Fruit fly (Drosophila melanogaster) ovary, adult (tissue): ENCODE results near the gene Mst77F.
A peak's percentile ranks its signal among the peaks of the same experiment; 100 is the strongest.

Source experiments
- CG17801 ChIP-seq: fragments of 200-800 bp; optimal IDR thresholded peaks from 2 replicates; lab custom pipeline; 2019; ENCODE audit warnings: missing biosample characterization, mild to moderate bottlenecking, missing genetic modification characterization, moderate library complexity; ENCODE audit not compliant: partially characterized antibody

Mst77F gene

DNA sequence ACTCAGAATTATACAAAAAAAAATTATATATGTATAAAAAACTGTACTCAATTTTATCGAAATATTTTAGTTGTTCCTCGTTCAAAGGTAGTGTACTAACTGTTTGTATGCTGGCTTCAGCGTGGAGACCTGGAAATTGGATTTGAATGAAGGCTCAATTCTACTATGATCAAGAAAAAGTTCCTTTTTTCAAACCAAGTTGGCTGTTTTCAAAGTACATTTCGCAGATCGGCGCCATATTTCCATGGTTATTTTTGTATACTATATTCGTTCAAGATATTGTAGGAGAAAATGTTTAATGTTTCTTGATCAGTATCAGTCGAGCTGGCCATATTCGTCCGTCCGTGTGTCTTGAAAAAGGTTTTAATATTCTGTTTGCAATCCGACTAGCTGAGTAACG lies at the start of gene Mst77F:
TSS of gene Mst77F (minus strand) at position 101 of the 400 bp plus-strand sequence.
- no peak for TF ChIP-seq CG17801

DNA sequence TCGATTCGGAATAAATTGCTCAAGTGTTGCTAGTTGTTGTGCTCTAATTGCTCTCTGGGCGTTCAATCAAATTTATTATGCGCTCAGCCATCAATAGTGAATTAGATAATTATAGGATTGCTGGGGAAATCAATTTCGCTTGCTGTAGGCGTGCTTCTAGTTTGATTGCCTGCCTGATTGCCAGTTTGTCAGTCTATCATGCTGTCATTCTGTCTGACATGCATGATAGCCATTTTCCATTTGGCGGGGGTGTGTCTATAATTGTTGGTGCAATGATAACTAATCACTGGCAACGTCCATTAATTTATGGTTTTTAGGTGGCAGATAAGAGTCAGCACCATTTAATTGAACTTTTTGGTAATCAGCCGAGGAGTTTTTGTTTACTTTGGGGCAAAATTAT lies 39.8 kb upstream of the Mst77F start:
- TF ChIP-seq CG17801: no peak

- TF ChIP-seq CG17801: no peak
These were observed 30.7 kb upstream of the Mst77F start for dm6 chr3L:20848572-20848971.

DNA sequence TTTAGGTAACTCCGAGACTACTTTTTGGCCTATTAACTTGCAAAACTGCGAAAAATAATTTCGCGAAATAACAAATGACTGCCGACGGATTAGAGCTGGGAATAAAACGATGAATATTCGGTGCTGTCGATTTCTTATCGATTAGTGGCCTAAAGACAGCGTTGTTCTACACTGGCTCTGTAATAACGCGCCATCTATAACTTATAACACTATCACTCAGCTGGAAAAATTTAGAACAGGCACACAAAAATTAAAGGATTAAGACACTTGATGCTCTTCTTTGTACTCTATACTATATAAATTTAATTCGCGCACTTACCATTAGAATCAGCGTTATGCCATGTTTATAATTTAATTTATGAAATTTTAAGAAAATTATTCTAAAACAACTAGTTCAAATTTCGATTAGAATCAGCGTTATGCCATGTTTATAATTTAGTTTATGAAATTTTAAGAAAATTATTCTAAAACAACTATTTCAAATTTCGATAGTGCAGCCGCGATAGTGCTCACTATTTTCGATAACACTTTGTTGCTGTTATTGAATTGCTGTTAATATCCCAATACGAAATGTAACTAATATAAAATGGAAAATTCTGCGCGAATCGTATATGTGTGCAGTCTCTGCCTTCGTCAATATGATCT lies 23.8 kb upstream of the Mst77F start, which contains the start of the genes CSN3 and CG11456:
TSS of gene CSN3 (minus strand) at position 112 of the 645 bp plus-strand sequence.
TSS of gene CG11456 (plus strand) at position 523 of the 645 bp plus-strand sequence.
- TF ChIP-seq CG17801: no peak

DNA sequence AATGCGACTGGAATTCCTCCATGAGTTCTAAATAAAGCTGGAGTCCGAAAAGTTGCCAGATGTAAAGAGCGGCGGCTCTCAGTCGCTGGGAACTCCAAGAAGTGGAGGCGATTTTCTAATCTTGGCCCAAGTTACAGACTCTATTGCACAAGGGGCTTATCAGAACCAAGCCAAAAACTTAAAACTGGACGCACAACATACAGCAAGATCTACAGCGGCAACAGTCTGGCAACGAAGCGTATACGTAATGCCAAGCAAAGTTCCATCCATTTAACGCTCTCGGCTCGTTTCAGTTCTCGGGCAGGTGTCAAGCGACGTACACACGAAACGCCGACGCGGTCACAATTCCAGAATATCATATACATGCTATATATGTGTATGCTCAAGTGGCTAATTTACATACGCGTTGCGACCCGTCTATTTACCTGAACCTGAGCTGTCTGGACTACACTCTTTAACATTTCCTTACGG lies 20.0 kb upstream of the Mst77F start:
- TF ChIP-seq CG17801: no peak

DNA sequence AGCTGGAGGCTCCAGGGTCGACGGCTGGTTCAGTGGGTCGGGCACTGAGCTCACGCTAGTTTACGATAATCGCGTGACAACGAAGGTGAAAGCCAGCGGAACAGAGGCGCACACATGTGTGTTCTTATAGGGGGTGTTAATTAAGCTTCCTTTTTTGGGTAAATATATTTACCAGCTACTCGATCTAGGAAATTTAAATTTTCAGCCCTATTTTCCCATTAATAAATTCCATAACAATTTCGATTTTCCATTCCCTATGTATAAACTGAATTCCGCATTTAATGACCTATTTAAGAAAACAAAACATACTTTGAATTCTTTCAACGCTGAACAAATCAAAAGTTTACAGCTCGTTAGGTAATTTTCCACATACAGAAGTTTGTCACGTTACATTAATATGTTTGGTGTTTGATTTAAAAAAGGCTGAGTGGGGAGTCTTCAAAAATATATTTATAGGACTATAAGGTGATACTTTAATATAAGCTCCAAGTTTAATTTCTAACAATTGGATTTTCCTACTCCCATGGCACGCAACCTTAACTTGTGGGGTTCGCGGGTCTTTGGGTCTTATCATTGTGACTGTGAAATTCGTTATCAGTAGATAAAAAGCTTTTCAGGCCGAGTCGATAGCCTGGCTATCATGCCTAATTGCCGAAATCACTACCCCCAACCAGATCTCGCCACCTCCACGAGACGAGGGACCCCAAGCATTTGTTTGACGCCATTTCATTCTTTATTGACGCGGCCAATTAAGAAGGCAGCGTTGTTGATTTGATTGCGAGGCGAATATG lies 19.4 kb upstream of the Mst77F start, which contains the start of gene CG13255:
TSS of gene CG13255 (plus strand) at position 449 of the 791 bp plus-strand sequence.
- TF ChIP-seq CG17801: no peak

DNA sequence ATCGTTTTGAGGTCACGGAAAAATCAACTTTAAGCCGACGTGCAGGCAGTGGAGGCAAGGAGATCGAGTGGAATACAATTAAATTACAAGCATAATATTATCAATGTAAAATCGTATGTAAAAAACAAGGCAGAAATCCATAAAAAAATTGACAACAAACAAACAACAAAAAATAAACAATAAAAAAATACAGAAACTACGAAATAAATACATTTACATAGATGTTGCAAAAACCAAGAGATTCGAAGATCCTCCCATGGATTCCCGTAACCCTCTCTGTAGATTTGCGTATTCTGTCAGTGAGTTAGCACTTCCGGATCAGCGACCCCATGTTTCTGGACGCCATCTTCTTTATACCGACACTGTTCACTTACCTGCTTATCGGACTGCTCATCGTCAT lies 18.1 kb upstream of the Mst77F start, which contains the start of gene CG3288:
TSS of gene CG3288 (plus strand) at position 301 of the 400 bp plus-strand sequence.
- TF ChIP-seq CG17801: no peak

dm6 chr3L:20834150-20834549 lies 16.3 kb upstream of the Mst77F start:
- TF ChIP-seq CG17801: no peak

dm6 chr3L:20830361-20830760 lies 12.5 kb upstream of the Mst77F start:
- no peak for TF ChIP-seq CG17801

DNA sequence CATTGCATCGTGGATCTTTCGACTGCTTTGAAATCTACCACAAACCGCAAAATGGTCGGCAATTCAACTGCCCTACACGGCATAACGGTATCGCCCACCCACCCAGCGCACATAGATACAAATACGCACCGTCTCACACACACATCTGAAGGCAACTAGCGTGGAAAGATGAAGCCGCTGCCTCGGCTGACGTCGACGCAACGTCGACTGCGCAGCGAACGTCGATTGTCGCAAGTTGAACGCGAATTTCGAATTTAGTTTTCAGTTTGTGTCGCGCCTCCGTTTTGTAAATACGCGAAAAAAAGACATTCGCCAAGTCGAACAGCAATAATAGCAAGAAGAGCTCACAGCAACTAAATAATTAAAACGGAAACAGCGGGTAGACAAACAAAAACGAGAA lies 10.1 kb upstream of the Mst77F start:
- TF ChIP-seq CG17801: no peak

DNA sequence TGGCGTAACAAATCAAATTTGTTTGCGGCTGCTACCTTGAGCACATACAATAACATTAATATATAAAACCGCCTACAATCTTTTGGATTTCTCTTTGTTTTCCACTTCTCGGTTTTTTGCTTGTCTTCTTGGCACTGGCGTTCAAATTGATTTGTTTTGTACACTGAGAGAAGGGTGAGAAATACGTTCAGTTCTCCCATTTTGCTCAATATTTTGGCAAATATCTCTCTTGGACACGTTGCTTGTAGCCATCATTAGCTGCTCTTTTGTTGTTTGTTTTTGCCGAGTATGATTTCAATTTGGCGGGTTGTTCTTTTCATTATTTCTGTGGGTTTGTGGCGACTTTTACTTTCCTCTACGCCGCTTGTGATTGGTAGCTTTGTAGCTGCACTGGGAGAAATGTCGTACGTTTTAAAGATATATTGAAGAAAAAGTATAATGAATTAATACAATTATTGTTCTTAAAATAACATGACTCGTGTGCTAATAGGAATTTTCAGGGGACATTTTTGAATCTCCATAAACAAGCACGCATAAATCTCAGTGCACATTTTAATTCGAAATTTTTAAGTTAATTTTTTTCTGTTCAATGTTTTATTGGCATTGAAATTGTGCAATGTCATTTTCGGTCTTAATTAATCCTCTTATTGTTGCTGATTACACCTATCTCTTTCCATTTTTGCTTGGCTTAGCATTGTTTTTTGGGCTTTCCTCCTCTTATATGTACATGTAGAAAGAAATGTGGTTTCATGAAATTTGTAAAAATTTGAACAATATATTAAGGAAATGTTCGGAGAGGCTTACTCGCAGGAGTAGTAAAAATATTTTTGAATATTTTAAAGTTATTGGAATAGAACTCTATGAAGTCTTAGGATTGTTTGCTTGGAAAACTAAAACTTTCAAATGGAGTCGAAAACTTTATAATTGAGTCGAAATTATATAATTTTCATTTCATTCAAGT lies 9.4 kb upstream of the Mst77F start:
- no peak for TF ChIP-seq CG17801

DNA sequence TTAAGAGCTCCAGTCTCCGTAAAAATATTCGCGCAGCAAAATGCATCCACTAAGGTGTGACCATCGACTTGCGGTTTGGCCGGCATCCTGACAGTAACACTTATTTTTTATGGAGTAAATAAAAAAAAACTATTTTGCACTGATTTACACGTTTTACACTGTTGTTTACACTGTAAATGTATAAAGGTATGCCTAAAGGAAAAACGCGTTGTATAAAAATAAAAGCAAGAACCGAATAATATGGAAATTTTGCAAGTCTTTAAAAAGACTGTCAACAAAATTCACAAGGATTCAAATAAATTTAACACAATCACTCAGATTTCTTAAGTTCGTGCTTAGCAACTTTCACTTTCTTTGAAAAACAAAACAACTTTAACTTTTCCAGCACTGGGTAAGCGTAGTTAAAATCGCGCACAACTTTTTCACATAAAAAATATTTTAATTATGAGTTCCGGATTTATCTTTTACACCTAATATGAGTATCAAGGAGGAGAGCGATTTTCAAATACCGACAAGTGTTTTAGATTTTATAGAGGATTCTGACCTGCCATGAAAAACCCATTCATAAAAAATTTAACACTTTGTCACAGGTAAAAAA lies 5.5 kb upstream of the Mst77F start:
- no peak for TF ChIP-seq CG17801

DNA sequence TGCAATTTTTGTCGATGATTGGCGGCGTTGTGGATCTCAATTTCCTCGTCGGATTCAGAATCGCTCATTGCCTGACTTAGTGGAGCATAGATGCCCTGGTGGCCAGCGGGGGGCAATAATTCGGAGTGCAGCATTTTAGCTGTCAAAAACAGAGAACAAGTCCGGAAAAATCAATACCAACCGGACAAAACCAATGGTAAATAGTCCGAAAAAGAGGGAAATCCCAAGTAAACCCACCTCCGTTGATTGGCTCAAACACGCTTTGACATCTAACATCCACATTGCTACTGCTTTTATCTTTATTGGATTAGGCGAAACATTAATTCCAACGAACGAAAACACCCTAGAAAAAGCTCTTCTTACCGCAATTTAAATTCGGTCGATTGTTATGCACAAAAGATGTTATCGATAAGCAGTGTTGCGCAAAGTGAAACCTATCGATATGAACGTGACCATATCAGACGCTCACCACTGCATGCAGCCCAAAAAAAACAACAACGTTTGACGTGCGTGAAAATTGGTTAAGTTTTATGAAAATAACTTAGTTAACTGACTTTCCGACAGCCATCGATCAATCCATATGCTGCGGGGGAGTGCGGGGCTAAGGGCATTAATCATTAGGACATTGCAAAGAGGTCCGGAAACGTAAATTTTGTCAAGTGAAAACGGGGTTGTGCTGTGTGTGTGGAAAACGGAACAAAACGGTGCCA lies 2.0 kb downstream of the Mst77F start, which contains the start of the genes CG3618 and Pka-R1:
TSS of gene CG3618 (minus strand) at position 410 of the 710 bp plus-strand sequence.
TSS of gene Pka-R1 (plus strand) at position 453 of the 710 bp plus-strand sequence.
- TF ChIP-seq CG17801: peak; percentile 67

DNA sequence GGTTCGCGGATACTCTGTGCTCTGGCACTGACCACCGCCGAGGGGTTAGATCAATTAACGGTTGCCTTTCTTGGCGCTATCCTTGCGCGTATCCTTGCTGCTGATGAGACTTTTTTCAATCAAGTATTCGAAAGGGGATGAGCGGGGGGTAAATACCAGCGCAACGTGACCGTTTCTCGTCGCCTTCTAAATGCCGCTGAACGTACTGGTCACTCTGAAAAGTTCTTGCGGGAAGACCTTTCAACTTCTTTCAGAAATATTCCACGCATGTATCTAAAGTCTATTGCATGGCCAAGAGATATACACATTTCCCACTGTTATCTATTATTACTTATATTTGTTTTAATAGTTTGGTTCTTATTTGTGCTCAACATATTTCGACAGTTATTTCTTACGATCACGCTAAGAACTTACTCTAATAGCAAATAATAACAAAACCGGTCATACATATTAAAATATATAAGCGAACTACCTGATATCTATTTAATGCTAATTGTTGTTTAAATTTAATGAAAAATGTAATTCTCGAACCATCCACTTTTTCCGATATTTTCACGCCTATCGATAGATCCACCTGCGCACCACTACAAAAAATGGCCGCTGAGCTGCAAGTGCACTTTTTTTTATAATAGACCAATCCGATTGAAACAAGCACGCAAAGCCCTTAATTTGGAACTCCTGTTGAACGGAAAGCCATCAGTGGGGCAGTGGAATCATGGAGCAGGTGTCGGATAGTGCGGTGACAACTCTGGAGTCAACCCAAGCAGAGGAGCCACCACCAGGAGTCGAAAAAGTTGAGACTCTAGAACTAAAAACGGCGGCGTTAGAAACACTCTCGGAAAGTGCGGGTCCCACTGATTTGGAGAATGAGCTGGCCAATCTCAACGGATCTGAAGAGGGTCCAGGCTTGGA lies 8.5 kb downstream of the Mst77F start, which contains the start of the genes CG3634 and HIPP1:
TSS of gene CG3634 (minus strand) at position 185 of the 912 bp plus-strand sequence.
TSS of gene HIPP1 (plus strand) at position 582 of the 912 bp plus-strand sequence.
- no peak for TF ChIP-seq CG17801
